Fruit fly (Drosophila melanogaster): Measurements from ENCODE around the gene TfAP-2.

The TfAP-2 gene

DNA sequence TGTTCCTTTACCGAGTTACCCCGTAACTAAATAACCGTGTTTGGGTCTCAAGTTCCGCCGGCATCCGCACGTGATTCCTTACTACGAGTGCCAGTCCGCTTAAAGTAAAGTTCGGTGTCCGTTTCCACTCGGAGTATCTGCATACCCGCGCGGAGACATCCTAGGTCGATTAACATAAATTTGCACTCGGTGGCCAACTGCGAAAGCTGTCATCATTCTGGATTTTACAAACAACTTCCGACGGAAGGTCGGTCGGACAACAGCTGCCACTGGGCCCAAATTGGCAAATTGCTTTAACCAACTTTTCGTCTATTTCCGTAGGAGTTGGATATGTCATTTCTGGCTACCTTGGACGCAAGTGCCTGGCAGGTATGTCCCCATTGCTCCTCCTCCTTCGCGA lies at the start of gene TfAP-2:
Gene TfAP-2 (plus strand): TSS at position 301 of the 400 bp plus-strand sequence.
- TF ChIP-seq CTCF (optimal IDR thresholded peaks at IDR 0.05) = no peak
- TF ChIP-seq CG8478 (optimal IDR thresholded peaks at IDR 0.05) = no peak

DNA sequence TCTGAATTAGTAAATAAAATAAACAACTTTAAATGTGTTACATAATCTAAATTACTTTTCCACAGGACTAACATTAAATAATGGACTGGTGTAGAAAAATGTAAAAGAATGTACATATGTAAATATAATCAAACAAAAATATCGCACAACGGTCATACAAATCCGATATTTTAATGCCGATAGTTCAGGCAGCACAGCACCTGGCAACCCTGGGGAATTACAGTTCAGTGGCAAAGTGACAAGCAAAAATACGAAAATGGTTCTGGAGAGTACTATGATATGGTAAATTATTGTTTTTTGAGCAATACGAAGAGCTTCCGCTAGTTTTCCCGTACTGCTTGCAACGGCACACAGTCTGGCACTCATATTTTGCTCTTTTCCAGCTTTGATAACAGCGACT lies 49.8 kb upstream of the TfAP-2 start, which contains the start of gene Rpn10:
Gene Rpn10 (plus strand): TSS at position 144 of the 400 bp plus-strand sequence.
- no peak for TF ChIP-seq CG8478 (optimal IDR thresholded peaks at IDR 0.05)
- TF ChIP-seq CTCF (optimal IDR thresholded peaks at IDR 0.05) = peak; percentile 39 to 50

DNA sequence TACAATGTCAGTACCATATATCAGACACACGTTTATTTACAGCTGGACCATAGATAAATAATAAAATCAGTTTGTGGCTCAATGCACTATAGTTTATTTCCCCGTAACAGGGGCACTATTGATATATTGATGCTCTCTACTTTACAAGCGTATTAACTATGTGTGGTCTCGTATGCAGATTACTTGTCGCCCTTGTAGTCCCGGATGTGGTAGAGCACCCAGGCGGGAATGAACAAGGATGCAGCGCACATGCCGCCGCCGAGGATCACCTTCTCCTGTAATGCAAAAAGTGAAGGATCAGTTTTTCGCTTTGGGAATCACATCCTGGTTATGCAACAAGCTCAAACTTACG lies 47.8 kb upstream of the TfAP-2 start:
- TF ChIP-seq CG8478 (optimal IDR thresholded peaks at IDR 0.05) (no peak), CTCF (optimal IDR thresholded peaks at IDR 0.05) (no peak)

DNA sequence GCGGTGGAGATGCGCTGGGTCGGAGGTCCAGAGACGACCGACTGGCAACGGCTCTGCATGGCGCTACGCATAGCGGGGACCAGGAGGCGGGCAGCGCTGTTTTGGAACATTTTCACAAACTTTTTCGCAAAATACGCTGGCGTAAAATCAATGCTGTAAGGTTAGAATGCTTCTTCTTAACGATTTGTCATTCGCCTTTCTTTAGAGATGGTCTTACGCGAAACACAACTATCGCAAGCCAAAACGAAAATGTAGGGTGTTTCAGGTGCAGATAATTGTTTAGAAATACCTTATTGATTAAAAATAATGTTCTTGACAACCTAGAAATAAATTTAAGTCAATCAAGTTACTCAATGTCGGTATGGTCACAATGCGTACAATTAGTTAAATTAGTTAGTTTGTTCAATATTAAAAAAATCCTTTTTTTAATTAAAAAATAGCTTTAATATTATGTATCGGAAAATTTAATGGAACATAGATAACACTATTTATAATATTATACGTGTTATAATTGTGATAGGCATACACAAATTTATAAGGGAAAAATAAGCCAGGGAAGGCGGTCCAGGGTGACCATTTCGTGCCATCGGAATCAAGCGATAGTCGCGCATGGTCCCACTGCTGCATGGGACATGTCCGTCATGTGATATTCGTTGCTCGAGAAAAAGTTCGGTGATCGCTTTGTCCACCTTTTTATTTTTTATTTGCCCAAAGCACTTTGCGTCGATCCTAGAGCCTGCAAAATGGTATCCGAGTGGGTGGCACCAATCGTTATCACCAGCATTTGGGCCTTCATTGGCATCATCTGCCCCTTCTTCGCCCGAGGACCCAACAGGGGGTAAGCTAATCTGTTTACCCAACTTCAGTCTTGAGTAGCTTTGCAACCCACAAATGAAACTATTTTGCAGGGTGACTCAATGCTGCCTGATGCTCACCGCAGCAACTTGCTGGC lies 47.1 kb upstream of the TfAP-2 start, which contains the start of the genes COX8 and VhaM9.7-b:
Gene COX8 (minus strand): TSS at position 203 of the 952 bp plus-strand sequence.
Gene VhaM9.7-b (plus strand): TSS at position 618 of the 952 bp plus-strand sequence.
- TF ChIP-seq CTCF (optimal IDR thresholded peaks at IDR 0.05) (peak; percentile 13 to 14), CG8478 (optimal IDR thresholded peaks at IDR 0.05) (no peak)

DNA sequence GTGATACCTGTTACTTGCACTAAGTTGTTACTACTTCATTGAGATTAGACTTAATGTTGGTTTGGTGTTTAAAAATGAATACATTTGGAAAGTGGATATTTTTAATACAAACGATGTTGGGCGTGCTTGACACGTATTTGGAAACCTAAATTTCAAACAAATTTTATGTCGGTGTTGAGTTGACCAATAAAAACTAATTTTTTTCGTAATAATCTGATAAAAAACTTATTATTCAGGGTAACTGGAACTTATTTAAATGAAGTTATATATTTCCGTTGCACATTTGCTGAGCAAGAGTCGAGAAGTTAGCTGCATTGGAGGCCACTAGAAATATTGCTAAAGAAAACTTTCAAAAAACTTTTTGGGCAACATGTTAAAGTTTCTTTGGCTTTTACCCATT lies 44.6 kb upstream of the TfAP-2 start, which contains the start of gene CG33290:
Gene CG33290 (plus strand): TSS at position 301 of the 400 bp plus-strand sequence.
- TF ChIP-seq CG8478 (optimal IDR thresholded peaks at IDR 0.05) (no peak), CTCF (optimal IDR thresholded peaks at IDR 0.05) (no peak)

DNA sequence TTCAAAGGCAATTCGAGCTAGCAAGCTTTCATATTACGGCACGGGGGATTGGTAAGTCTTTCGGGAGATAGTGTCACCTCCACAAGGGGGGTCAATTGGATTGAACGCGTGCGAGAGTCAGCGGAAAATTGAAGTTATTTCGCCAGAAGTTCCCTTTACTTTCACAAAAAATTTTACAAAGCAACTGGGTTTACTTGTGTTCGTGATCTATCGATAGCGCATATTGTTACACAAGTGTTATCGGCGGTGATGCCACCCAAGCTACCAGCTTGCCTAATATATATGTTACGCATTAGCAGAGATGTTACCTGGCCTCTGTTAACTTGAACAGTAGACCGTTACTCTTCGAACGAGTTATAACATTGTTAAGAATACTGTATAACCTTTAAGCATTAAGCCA lies 31.9 kb upstream of the TfAP-2 start, which contains the start of gene Wnk:
Gene Wnk (minus strand): TSS at position 177 of the 400 bp plus-strand sequence.
- TF ChIP-seq CG8478 (optimal IDR thresholded peaks at IDR 0.05) = no peak
- TF ChIP-seq CTCF (optimal IDR thresholded peaks at IDR 0.05) = no peak

DNA sequence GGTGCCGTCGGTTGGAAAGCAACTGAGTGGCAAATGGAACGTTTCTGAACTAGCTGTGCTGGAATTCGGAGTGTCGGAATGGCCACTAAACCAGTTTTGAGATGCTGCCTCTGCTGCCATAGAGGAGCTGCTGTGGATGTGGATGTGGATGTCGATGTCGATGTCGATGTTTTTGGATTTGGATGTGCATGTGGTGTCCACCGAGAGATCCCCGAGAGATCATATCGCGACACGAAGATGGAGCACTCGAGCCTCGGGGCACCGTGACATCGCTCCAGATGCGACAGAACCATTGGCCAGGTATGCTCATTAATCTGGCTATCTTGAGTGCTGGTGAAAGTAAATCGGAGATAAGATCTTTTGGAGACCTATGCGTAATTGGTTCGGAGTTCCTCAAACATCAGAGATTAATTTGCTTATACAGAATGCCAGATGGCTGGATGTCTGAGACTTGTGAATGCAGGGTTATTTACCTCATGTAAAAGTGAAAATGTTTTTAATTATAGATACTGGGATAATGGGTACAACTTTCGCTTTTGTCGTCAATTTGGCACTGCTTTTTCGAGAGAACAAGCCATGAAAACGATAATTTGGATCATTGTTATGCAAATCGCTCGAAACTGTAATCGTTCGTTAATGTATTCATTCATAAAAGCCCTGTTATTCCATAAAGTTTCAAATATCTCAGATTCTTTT lies 28.3 kb upstream of the TfAP-2 start, which contains the start of gene CG7173:
Gene CG7173 (minus strand): TSS at position 51 of the 696 bp plus-strand sequence.
- TF ChIP-seq CTCF (optimal IDR thresholded peaks at IDR 0.05) = no peak
- TF ChIP-seq CG8478 (optimal IDR thresholded peaks at IDR 0.05) = no peak

DNA sequence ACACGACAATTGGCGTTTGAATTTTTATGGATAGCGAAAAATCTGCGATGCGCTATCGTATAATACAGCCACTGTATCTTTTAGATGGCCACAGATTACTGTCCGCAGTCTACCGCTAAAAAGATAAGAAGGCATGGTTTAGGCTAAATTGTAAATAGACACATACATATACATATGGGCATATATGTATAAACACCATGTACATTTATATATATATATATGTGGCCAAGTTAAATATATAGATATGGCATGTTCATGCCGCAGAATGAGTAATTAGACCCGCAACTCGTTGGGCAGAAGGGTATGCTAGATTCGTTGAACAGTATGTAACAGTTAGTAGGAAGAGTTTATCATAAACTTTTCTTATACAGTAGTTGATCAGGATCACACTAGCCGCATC lies 24.5 kb upstream of the TfAP-2 start, which contains the start of gene CapaR:
Gene CapaR (minus strand): TSS at position 101 of the 400 bp plus-strand sequence.
- TF ChIP-seq CG8478 (optimal IDR thresholded peaks at IDR 0.05) = no peak
- TF ChIP-seq CTCF (optimal IDR thresholded peaks at IDR 0.05) = no peak

DNA sequence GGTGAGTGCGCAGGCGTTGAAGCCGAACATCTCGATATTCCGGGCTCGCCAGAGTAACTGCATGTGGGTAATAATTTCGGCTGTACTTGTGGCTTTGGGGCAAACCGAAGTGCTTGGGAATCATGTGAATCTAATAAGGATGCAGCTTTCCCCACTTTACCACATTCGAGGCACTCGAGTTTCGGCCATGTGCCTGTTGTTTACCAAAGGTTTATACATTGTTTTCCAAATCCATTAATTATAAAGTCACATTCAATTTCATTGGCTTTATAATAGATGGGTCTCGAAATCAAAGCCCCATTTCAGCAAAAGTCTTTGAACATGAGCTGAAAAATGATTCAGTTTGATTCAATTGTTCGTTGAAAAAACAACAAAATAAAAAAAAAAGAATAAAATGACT lies 21.5 kb upstream of the TfAP-2 start, which contains the start of gene CG7634:
Gene CG7634 (plus strand): TSS at position 301 of the 400 bp plus-strand sequence.
- TF ChIP-seq CTCF (optimal IDR thresholded peaks at IDR 0.05) = no peak
- no peak for TF ChIP-seq CG8478 (optimal IDR thresholded peaks at IDR 0.05)

DNA sequence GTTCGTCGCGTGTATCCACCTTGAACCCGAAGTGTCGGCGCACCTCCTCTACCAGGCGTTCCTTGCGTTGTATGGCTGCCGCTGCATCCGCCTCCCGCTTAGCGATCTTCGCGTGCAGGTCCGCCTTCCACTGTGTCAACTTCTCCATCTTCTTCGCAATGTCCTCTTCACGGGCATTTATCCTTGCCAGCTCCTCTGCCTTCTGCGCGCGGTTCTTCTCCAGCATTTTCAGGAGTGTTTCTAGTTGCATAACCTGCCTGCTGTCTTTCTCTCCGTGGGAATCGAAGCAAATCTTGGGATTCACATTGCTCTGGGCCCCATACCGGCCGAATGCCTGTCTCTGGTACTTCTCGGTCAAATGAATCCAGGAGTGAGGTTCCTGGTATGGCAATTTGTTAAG lies 18.4 kb upstream of the TfAP-2 start:
- TF ChIP-seq CTCF (optimal IDR thresholded peaks at IDR 0.05) = no peak
- no peak for TF ChIP-seq CG8478 (optimal IDR thresholded peaks at IDR 0.05)

DNA sequence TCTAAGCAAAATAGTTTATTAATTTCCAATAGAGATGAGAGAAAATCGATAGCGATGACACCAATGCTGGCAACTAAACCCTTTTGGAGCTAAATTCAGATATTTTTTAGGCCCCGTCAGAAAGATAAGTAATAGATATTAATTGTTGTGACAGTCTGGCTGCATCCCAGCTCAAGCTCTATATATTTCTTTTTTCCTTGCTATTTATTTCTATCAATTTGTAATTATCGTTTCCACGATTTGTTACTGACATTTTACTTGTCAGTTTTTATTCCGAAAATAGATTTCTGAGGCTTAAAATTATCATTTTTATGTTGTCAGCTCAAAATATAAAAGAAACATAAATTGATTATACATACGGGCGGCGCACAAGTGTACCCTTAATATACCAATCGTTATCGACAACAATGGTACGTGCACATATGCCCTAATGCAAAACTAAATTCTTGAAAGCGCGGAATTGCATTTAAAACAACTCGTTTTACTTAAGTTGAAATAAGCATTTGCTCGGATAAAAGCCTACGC lies 17.7 kb upstream of the TfAP-2 start, which contains the start of the genes CRIF and SMC5:
Gene CRIF (minus strand): TSS at position 51 of the 525 bp plus-strand sequence.
Gene SMC5 (plus strand): TSS at position 329 of the 525 bp plus-strand sequence.
- TF ChIP-seq CG8478 (optimal IDR thresholded peaks at IDR 0.05) = no peak
- no peak for TF ChIP-seq CTCF (optimal IDR thresholded peaks at IDR 0.05)

DNA sequence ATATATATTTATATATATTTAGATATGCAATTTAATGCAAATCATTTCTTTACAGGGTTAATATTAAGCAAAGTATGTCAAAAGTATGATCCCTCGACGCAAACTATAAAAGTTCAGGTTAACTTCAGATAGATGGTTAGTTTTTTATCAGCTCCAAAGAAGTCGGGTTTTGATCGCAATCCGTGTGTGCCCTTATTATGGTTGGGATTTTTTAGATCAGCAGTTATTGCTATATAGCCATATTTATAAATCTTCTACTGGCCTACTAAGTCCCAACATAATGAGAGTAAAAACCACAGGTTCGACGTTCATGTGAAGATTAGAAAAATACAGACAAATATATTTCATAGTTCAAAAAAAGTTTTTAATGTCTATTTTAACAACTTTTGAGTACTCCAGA lies 12.8 kb upstream of the TfAP-2 start, which contains the start of gene EMC10:
Gene EMC10 (plus strand): TSS at position 301 of the 400 bp plus-strand sequence.
- TF ChIP-seq CG8478 (optimal IDR thresholded peaks at IDR 0.05) (no peak), CTCF (optimal IDR thresholded peaks at IDR 0.05) (no peak)

DNA sequence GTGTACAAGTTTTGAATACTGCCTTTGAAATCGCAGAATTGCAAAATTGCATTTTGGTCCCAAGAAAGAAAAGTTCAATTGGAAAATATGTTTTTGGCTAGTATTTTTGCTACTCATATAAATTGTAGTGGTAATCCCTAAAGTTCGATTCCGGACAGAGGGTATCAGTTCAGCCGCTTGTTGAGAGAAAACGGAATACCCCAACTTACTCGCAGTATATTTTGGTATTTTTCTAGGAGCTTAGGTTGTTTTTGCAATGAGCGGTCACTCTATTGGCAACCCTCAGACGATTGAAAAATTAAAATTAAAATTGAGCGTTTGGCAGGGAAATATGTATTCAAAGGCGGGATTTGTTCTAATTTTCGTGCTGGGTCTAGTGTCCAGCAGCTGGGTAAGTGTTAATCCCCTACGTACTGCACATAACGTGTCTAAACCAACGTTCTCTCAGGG lies 12.3 kb upstream of the TfAP-2 start:
- TF ChIP-seq CTCF (optimal IDR thresholded peaks at IDR 0.05) (no peak), CG8478 (optimal IDR thresholded peaks at IDR 0.05) (no peak)

DNA sequence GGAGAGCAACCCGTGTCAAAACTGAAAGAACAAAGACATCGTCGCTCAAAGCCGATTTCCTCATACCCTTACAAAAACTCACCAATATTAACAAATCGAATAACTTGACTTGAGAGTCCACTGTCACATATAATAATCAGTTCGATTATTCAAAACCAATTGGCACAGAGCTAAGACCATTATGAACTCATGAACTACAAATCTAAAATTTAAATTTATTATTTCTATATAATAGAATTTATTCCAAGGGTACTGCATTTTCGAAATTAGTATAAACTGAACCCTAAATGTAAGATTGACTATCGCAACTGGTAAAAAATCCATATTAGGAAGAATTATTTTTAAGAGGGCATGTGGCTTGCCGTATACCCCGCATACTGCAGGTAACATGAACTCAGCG lies 4.6 kb upstream of the TfAP-2 start:
- no peak for TF ChIP-seq CG8478 (optimal IDR thresholded peaks at IDR 0.05)
- no peak for TF ChIP-seq CTCF (optimal IDR thresholded peaks at IDR 0.05)

Measured in S2 (cell line).